Worm (Caenorhabditis elegans) whole organism, L1 larva: ENCODE data around the gene catp-6.

Experiments
- C34B4.2 ChIP-seq: sonication (generic microtip); optimal IDR thresholded peaks from 2 replicates; lab custom pipeline; 2017; ENCODE audit warnings: mild to moderate bottlenecking, missing genetic modification characterization, missing compliant biosample characterization
- Y116A8C.19 ChIP-seq: sonication (generic microtip); optimal IDR thresholded peaks from 2 replicates; lab custom pipeline; 2016; ENCODE audit warnings: missing compliant biosample characterization, missing genetic modification characterization, borderline replicate concordance
- aha-1 ChIP-seq: fragments of 150-350 bp; optimal IDR thresholded peaks from 2 replicates; lab custom pipeline; 2014; ENCODE audit warnings: missing biosample characterization, missing genetic modification characterization
- aly-2 ChIP-seq: fragments of 150-350 bp; optimal IDR thresholded peaks from 2 replicates; lab custom pipeline; 2014; ENCODE audit warnings: missing biosample characterization, missing genetic modification characterization
- ama-1 ChIP-seq: fragments of 150-350 bp; optimal IDR thresholded peaks from 2 replicates; lab custom pipeline; 2014
- blmp-1 ChIP-seq: fragments of 150-350 bp; optimal IDR thresholded peaks from 2 replicates; lab custom pipeline; 2014; ENCODE audit warnings: missing biosample characterization, missing genetic modification characterization
- ceh-63 ChIP-seq: fragments of 200-800 bp; sonication (Bioruptor generic); optimal IDR thresholded peaks from 2 replicates; lab custom pipeline; 2018; ENCODE audit warnings: mild to moderate bottlenecking, missing genetic modification characterization, missing compliant biosample characterization
- ceh-8 ChIP-seq: fragments of 200-800 bp; sonication (Bioruptor generic); optimal IDR thresholded peaks from 2 replicates; lab custom pipeline; 2018; ENCODE audit warnings: mild to moderate bottlenecking, missing genetic modification characterization, moderate library complexity, missing compliant biosample characterization
- ceh-82 ChIP-seq, 3 experiments: fragments of 150-350 bp in 1 of 3; sonication (generic microtip) in 2 of 3; optimal IDR thresholded peaks; 2 replicates each; lab custom pipeline; 2014 to 2017; ENCODE audit warnings: missing biosample characterization in 3 of 3, missing genetic modification characterization in 3 of 3
- ceh-90 ChIP-seq: sonication (generic microtip); optimal IDR thresholded peaks from 2 replicates; lab custom pipeline; 2016; ENCODE audit warnings: missing genetic modification characterization, missing compliant biosample characterization
- dpl-1 ChIP-seq, 3 experiments: fragments of 150-350 bp in 2 of 3; sonication (generic microtip) in 1 of 3; optimal IDR thresholded peaks; 2 replicates each; lab custom pipeline; 2014 to 2017; ENCODE audit warnings: missing biosample characterization in 3 of 3, missing genetic modification characterization in 3 of 3, missing genetic modification reagents in 3 of 3
- dsc-1 ChIP-seq: sonication (generic microtip); optimal IDR thresholded peaks from 2 replicates; lab custom pipeline; 2016; ENCODE audit warnings: mild to moderate bottlenecking, missing genetic modification characterization, missing compliant biosample characterization
- efl-3 ChIP-seq: fragments of 200-800 bp; sonication (Bioruptor generic); optimal IDR thresholded peaks from 2 replicates; lab custom pipeline; 2018; ENCODE audit warnings: mild to moderate bottlenecking, missing genetic modification characterization, missing compliant biosample characterization
- egl-13 ChIP-seq: sonication (generic microtip); optimal IDR thresholded peaks from 2 replicates; lab custom pipeline; 2016; ENCODE audit warnings: missing genotype, missing genetic modification reagents, missing genetic modification characterization, missing compliant biosample characterization
- elt-2 ChIP-seq: sonication (generic microtip); optimal IDR thresholded peaks from 2 replicates; lab custom pipeline; 2016; ENCODE audit warnings: missing genetic modification characterization, mild to moderate bottlenecking, inconsistent platforms, missing compliant biosample characterization, missing genetic modification reagents
- ets-5 ChIP-seq: fragments of 200-800 bp; sonication (Bioruptor generic); IDR thresholded peaks from 2 replicates; pipeline ENCODE4 v1.3.6; 2022; ENCODE audit warnings: missing genetic modification characterization, missing compliant biosample characterization
- fkh-10 ChIP-seq: sonication (generic microtip); optimal IDR thresholded peaks from 2 replicates; lab custom pipeline; 2017; ENCODE audit warnings: missing biosample characterization, missing genetic modification reagents, missing genetic modification characterization
- fkh-4 ChIP-seq: sonication (generic microtip); optimal IDR thresholded peaks from 2 replicates; lab custom pipeline; 2016; ENCODE audit warnings: missing compliant biosample characterization, missing genetic modification characterization, borderline replicate concordance
- grh-1 ChIP-seq: fragments of 200-800 bp; sonication (Bioruptor generic); IDR thresholded peaks from 2 replicates; pipeline ENCODE4 v1.3.6; 2022; ENCODE audit warnings: missing genetic modification reagents, missing genetic modification characterization, missing compliant biosample characterization
- irx-1 ChIP-seq: sonication (generic microtip); optimal IDR thresholded peaks from 2 replicates; lab custom pipeline; 2016; ENCODE audit warnings: missing genetic modification characterization, missing compliant biosample characterization
- jun-1 ChIP-seq: fragments of 150-350 bp; optimal IDR thresholded peaks from 2 replicates; lab custom pipeline; 2014; ENCODE audit warnings: missing biosample characterization, missing genetic modification reagents, missing genetic modification characterization
- lin-13 ChIP-seq: fragments of 150-350 bp; optimal IDR thresholded peaks from 2 replicates; lab custom pipeline; 2014; ENCODE audit warnings: missing biosample characterization, missing genetic modification reagents, missing genetic modification characterization
- lin-15B ChIP-seq: fragments of 150-350 bp; sonication (generic microtip); optimal IDR thresholded peaks from 3 replicates; lab custom pipeline; 2014; ENCODE audit warnings: missing biosample characterization, missing genetic modification characterization
- lin-35 ChIP-seq, 2 experiments: fragments of 150-350 bp; optimal IDR thresholded peaks; 2 replicates each; lab custom pipeline; 2014; ENCODE audit warnings: missing biosample characterization in 2 of 2, missing genetic modification characterization in 2 of 2, missing genetic modification reagents in 2 of 2
- lsy-2 ChIP-seq, 2 experiments: fragments of 150-350 bp; optimal IDR thresholded peaks; 2 replicates each; lab custom pipeline; 2014; ENCODE audit warnings: missing biosample characterization in 2 of 2, missing genetic modification characterization in 2 of 2
- mdl-1 ChIP-seq, 2 experiments: fragments of 150-350 bp; optimal IDR thresholded peaks; 2 replicates each; lab custom pipeline; 2014 to 2017; ENCODE audit warnings: missing biosample characterization in 2 of 2, missing genetic modification characterization in 2 of 2, inconsistent platforms in 1 of 2
- nhr-12 ChIP-seq: sonication (generic microtip); optimal IDR thresholded peaks from 2 replicates; lab custom pipeline; 2017; ENCODE audit warnings: missing biosample characterization, missing genetic modification characterization
- nhr-20 ChIP-seq: sonication (generic microtip); optimal IDR thresholded peaks from 2 replicates; lab custom pipeline; 2016; ENCODE audit warnings: mild to moderate bottlenecking, missing genetic modification characterization, missing compliant biosample characterization
- nhr-28 ChIP-seq: fragments of 150-350 bp; optimal IDR thresholded peaks from 2 replicates; lab custom pipeline; 2014; ENCODE audit warnings: missing biosample characterization, missing genetic modification characterization
- nhr-47 ChIP-seq: sonication (generic microtip); optimal IDR thresholded peaks from 2 replicates; lab custom pipeline; 2016; ENCODE audit warnings: mild to moderate bottlenecking, missing genetic modification characterization, moderate library complexity, missing compliant biosample characterization
- nhr-76 ChIP-seq: sonication (generic microtip); optimal IDR thresholded peaks from 2 replicates; lab custom pipeline; 2017; ENCODE audit warnings: missing biosample characterization, missing genetic modification characterization
- nhr-90 ChIP-seq: sonication (generic microtip); optimal IDR thresholded peaks from 2 replicates; lab custom pipeline; 2016; ENCODE audit warnings: mild to moderate bottlenecking, missing genetic modification characterization, missing compliant biosample characterization; ENCODE audit not compliant: poor library complexity
- pag-3 ChIP-seq: sonication (generic microtip); optimal IDR thresholded peaks from 2 replicates; lab custom pipeline; 2017; ENCODE audit warnings: missing genetic modification characterization, mild to moderate bottlenecking, missing compliant biosample characterization, antibody characterized with exemption, borderline replicate concordance; ENCODE audit not compliant: insufficient read depth
- rnt-1 ChIP-seq: sonication (generic microtip); optimal IDR thresholded peaks from 2 replicates; lab custom pipeline; 2016; ENCODE audit warnings: mild to moderate bottlenecking, missing genetic modification characterization, moderate library complexity, missing compliant biosample characterization
- snu-23 ChIP-seq: sonication (generic microtip); optimal IDR thresholded peaks from 2 replicates; lab custom pipeline; 2016; ENCODE audit warnings: missing genetic modification characterization, missing compliant biosample characterization
- sup-37 ChIP-seq: fragments of 200-800 bp; sonication (Bioruptor generic); optimal IDR thresholded peaks from 2 replicates; lab custom pipeline; 2018; ENCODE audit warnings: mild to moderate bottlenecking, missing genetic modification characterization, missing compliant biosample characterization
- swsn-7 ChIP-seq: sonication (generic microtip); optimal IDR thresholded peaks from 2 replicates; lab custom pipeline; 2016; ENCODE audit warnings: missing genetic modification characterization, missing compliant biosample characterization
- tlp-1 ChIP-seq: fragments of 150-350 bp; optimal IDR thresholded peaks from 2 replicates; lab custom pipeline; 2014; ENCODE audit warnings: missing biosample characterization, missing genetic modification characterization
- unc-130 ChIP-seq: fragments of 150-350 bp; optimal IDR thresholded peaks from 2 replicates; lab custom pipeline; 2017; ENCODE audit warnings: missing biosample characterization, missing genetic modification characterization, inconsistent platforms
- unc-62 ChIP-seq: fragments of 150-350 bp; optimal IDR thresholded peaks from 2 replicates; lab custom pipeline; 2014; ENCODE audit warnings: missing biosample characterization, missing genetic modification reagents, missing genetic modification characterization
- unc-98 ChIP-seq: fragments of 200-800 bp; sonication (Bioruptor generic); IDR thresholded peaks from 2 replicates; pipeline ENCODE4 v1.3.6; 2022; ENCODE audit warnings: missing genetic modification characterization, missing compliant biosample characterization
- vab-15 ChIP-seq: sonication (generic microtip); optimal IDR thresholded peaks from 2 replicates; lab custom pipeline; 2017; ENCODE audit warnings: missing genotype, mild to moderate bottlenecking, missing genetic modification characterization, missing compliant biosample characterization
- xbp-1 ChIP-seq: sonication (generic microtip); optimal IDR thresholded peaks from 2 replicates; lab custom pipeline; 2016; ENCODE audit warnings: missing genetic modification characterization, missing compliant biosample characterization
- zag-1 ChIP-seq: fragments of 150-350 bp; optimal IDR thresholded peaks from 2 replicates; lab custom pipeline; 2014; ENCODE audit warnings: missing biosample characterization, missing genetic modification characterization
- zip-4 ChIP-seq: fragments of 200-800 bp; sonication (Bioruptor generic); optimal IDR thresholded peaks from 2 replicates; lab custom pipeline; 2018; ENCODE audit warnings: mild to moderate bottlenecking, missing genetic modification characterization, moderate library complexity, missing compliant biosample characterization
- ztf-11 ChIP-seq, 2 experiments: sonication (generic microtip); optimal IDR thresholded peaks; 2 replicates each; lab custom pipeline; 2016 to 2017; ENCODE audit warnings: missing genetic modification characterization in 2 of 2, missing biosample characterization in 1 of 2, missing compliant biosample characterization in 1 of 2
- ztf-4 ChIP-seq: fragments of 150-350 bp; optimal IDR thresholded peaks from 2 replicates; lab custom pipeline; 2014; ENCODE audit warnings: missing biosample characterization, missing genetic modification characterization

catp-6 gene

DNA sequence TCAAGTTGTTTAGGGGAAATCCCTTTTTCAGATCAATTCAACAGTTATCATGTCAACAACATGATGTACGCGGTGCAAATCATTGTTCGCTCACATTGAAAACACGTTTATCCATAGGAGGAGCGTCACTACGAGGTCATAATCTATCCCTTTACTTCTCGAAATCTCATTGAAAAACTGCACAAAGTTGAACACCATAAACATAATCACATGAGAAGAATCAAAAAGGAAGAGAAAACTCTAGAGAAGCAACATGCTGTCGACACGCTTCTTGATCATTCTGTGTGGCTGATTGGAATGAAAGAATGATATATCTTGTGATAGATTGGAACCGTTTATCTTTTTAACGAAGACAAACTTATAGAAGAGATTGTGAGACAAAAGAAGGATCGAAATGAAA lies 43.5 kb upstream of the catp-6 start (continued):
- peak in 1 of 2 experiments; percentile 64 for TF ChIP-seq mdl-1 (tag; optimal IDR thresholded peaks at IDR 0.05; lab: Kevin White, UChicago)
- TF ChIP-seq ets-5 (GFP tag; lab: Robert Waterston, UW): no peak
- TF ChIP-seq nhr-76 (tag; lab: Kevin White, UChicago): no peak
- TF ChIP-seq ceh-63 (GFP tag; lab: Kevin White, UChicago): no peak
- no peak for TF ChIP-seq Y116A8C.19
- no peak for TF ChIP-seq swsn-7 (tag; lab: Kevin White, UChicago)
- TF ChIP-seq fkh-4: no peak
- no peak for TF ChIP-seq elt-2 (tag; lab: Kevin White, UChicago)
- TF ChIP-seq unc-130: peak; percentile 89
- no peak for TF ChIP-seq ama-1 (lab: Kevin White, UChicago)
- no peak for TF ChIP-seq rnt-1 (tag; lab: Kevin White, UChicago)
- no peak for TF ChIP-seq ztf-11 (tag; optimal IDR thresholded peaks at IDR 0.05; lab: Kevin White, UChicago)
- TF ChIP-seq zip-4: no peak
- peak; percentile 86 for TF ChIP-seq snu-23
- peak; percentile 94 for TF ChIP-seq blmp-1 (tag; lab: Kevin White, UChicago)
- TF ChIP-seq ceh-90 (tag; lab: Kevin White, UChicago): no peak
- peak; percentile 36 for TF ChIP-seq lin-13 (GFP tag; lab: Kevin White, UChicago)
- peak; percentile 61 to 74 for TF ChIP-seq lsy-2 (tag; optimal IDR thresholded peaks at IDR 0.05; lab: Kevin White, UChicago)
- no peak for TF ChIP-seq ceh-82 (tag; optimal IDR thresholded peaks at IDR 0.05; lab: Kevin White, UChicago)
- no peak for TF ChIP-seq sup-37 (GFP tag; lab: Kevin White, UChicago)
- no peak for TF ChIP-seq egl-13 (tag; lab: Kevin White, UChicago)
- TF ChIP-seq tlp-1 (tag; lab: Kevin White, UChicago): no peak
- TF ChIP-seq nhr-47 (tag; lab: Kevin White, UChicago): peak; percentile 71
- TF ChIP-seq grh-1: peak; percentile 83
- TF ChIP-seq lin-15B: no peak
- TF ChIP-seq unc-62 (GFP tag; lab: Kevin White, UChicago): no peak
- TF ChIP-seq nhr-90 (tag; lab: Kevin White, UChicago): peak; percentile 87
- TF ChIP-seq fkh-10 (GFP tag; lab: Kevin White, UChicago): no peak
- TF ChIP-seq nhr-28: no peak
- no peak for TF ChIP-seq ceh-8 (GFP tag; lab: Kevin White, UChicago)
- no peak for TF ChIP-seq C34B4.2
- TF ChIP-seq xbp-1 (tag; lab: Kevin White, UChicago): no peak
- TF ChIP-seq ztf-4 (tag; lab: Kevin White, UChicago): peak; percentile 62
- TF ChIP-seq dpl-1 (GFP tag; optimal IDR thresholded peaks at IDR 0.05; lab: Kevin White, UChicago): peak in 1 of 3 experiments; percentile 28
- no peak for TF ChIP-seq efl-3 (GFP tag; lab: Kevin White, UChicago)
- no peak for TF ChIP-seq irx-1 (tag; lab: Kevin White, UChicago)
- TF ChIP-seq vab-15 (tag; lab: Kevin White, UChicago): no peak

DNA sequence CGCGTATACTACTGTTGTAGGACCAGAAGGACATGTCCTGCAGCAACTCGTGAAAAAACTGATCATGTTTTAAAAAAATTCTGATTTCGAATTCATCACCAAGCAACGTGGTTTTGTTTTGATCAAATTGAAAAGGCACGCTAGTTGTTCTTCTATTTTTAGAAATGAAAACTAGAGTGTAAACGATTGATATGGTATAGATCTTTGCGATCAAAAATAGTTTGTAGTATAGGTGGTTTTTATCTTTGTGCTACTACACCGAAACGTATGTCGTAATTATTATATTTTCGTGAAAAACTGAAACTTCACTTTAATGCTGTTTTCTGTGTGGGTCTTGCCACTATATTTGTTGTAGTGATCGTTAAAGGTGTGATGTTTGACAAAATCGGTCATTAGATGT lies 42.5 kb upstream of the catp-6 start:
- TF ChIP-seq lin-35 (GFP tag; optimal IDR thresholded peaks at IDR 0.05; lab: Kevin White, UChicago) (no peak), nhr-20 (peak; percentile 59)

DNA sequence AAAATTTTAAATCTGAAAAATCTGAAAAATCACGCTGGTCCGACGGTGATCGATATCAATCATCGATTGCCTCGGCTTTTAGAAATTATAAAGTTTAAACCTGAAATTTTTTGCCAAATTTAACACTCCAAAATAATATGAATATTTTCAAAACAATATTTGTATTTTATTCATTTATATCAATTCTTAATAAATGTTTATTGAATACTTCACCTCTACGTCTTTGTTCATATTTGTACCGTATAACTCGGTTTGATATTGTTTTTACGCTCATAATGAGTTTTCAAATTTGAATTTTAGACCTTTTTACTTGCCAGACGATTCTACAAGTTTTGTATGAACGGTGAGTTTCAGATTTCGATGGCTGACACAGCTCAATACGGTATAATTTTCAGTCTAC lies 40.4 kb upstream of the catp-6 start, which contains the start of the genes K07F5.15 and K07F5.22:
Gene K07F5.15, plus strand, starts transcription at position 301 of the 400 bp plus-strand sequence.
Gene K07F5.22, plus strand, starts transcription at position 301 of the 400 bp plus-strand sequence.
- TF ChIP-seq jun-1 (no peak), aha-1 (tag; lab: Kevin White, UChicago) (no peak), ama-1 (lab: Kevin White, UChicago) (no peak), ceh-63 (GFP tag; lab: Kevin White, UChicago) (no peak), sup-37 (GFP tag; lab: Kevin White, UChicago) (no peak), lin-15B (no peak), unc-98 (GFP tag; lab: Robert Waterston, UW) (no peak), dsc-1 (tag; lab: Kevin White, UChicago) (no peak), nhr-12 (tag; lab: Kevin White, UChicago) (no peak), ztf-4 (tag; lab: Kevin White, UChicago) (no peak), irx-1 (tag; lab: Kevin White, UChicago) (no peak), pag-3 (no peak), zip-4 (no peak), zag-1 (tag; lab: Kevin White, UChicago) (no peak), aly-2 (tag; lab: Kevin White, UChicago) (no peak)
